Worm (Caenorhabditis elegans) whole organism, L1 larva: ENCODE results near the gene F01G4.4.

Experiments
- C04F5.9 ChIP-seq: sonication (generic microtip); optimal IDR thresholded peaks from 2 replicates; lab custom pipeline; 2016; ENCODE audit warnings: missing genetic modification characterization, missing compliant biosample characterization
- C16A3.4 ChIP-seq: fragments of 150-350 bp; optimal IDR thresholded peaks from 2 replicates; lab custom pipeline; 2014; ENCODE audit warnings: missing biosample characterization, missing genetic modification characterization
- C34B4.2 ChIP-seq: sonication (generic microtip); optimal IDR thresholded peaks from 2 replicates; lab custom pipeline; 2017; ENCODE audit warnings: mild to moderate bottlenecking, missing genetic modification characterization, missing compliant biosample characterization
- F16B12.6 ChIP-seq: fragments of 150-350 bp; optimal IDR thresholded peaks from 2 replicates; lab custom pipeline; 2014; ENCODE audit warnings: missing biosample characterization, missing genetic modification characterization
- aha-1 ChIP-seq: fragments of 150-350 bp; optimal IDR thresholded peaks from 2 replicates; lab custom pipeline; 2014; ENCODE audit warnings: missing biosample characterization, missing genetic modification characterization
- alr-1 ChIP-seq: fragments of 200-800 bp; sonication (Bioruptor generic); optimal IDR thresholded peaks from 2 replicates; lab custom pipeline; 2018; ENCODE audit warnings: borderline replicate concordance, mild to moderate bottlenecking, missing genetic modification characterization, missing compliant biosample characterization
- blmp-1 ChIP-seq: fragments of 150-350 bp; optimal IDR thresholded peaks from 2 replicates; lab custom pipeline; 2014; ENCODE audit warnings: missing biosample characterization, missing genetic modification characterization
- ceh-82 ChIP-seq, 3 experiments: fragments of 150-350 bp in 1 of 3; sonication (generic microtip) in 2 of 3; optimal IDR thresholded peaks; 2 replicates each; lab custom pipeline; 2014 to 2017; ENCODE audit warnings: missing biosample characterization in 3 of 3, missing genetic modification characterization in 3 of 3
- dpl-1 ChIP-seq, 3 experiments: fragments of 150-350 bp in 2 of 3; sonication (generic microtip) in 1 of 3; optimal IDR thresholded peaks; 2 replicates each; lab custom pipeline; 2014 to 2017; ENCODE audit warnings: missing biosample characterization in 3 of 3, missing genetic modification characterization in 3 of 3, missing genetic modification reagents in 3 of 3
- dsc-1 ChIP-seq: sonication (generic microtip); optimal IDR thresholded peaks from 2 replicates; lab custom pipeline; 2016; ENCODE audit warnings: mild to moderate bottlenecking, missing genetic modification characterization, missing compliant biosample characterization
- efl-1 ChIP-seq, 4 experiments: fragments of 150-350 bp; optimal IDR thresholded peaks in 3 of 4; peaks in 1 of 4; 1 replicate in 1 of 4; 2 replicates in 3 of 4; lab custom pipeline; 2014; ENCODE audit warnings: missing biosample characterization in 2 of 4, missing genetic modification characterization in 2 of 4, missing genetic modification reagents in 2 of 4
- egl-13 ChIP-seq: sonication (generic microtip); optimal IDR thresholded peaks from 2 replicates; lab custom pipeline; 2016; ENCODE audit warnings: missing genotype, missing genetic modification reagents, missing genetic modification characterization, missing compliant biosample characterization
- elt-2 ChIP-seq: sonication (generic microtip); optimal IDR thresholded peaks from 2 replicates; lab custom pipeline; 2016; ENCODE audit warnings: missing genetic modification characterization, mild to moderate bottlenecking, inconsistent platforms, missing compliant biosample characterization, missing genetic modification reagents
- hlh-17 ChIP-seq: fragments of 200-800 bp; sonication (Bioruptor generic); optimal IDR thresholded peaks from 2 replicates; lab custom pipeline; 2018; ENCODE audit warnings: missing genetic modification characterization, mild to moderate bottlenecking, missing compliant biosample characterization, moderate library complexity, borderline replicate concordance
- hlh-4 ChIP-seq: sonication (generic microtip); optimal IDR thresholded peaks from 2 replicates; lab custom pipeline; 2016; ENCODE audit warnings: mild to moderate bottlenecking, missing genetic modification characterization, missing compliant biosample characterization
- irx-1 ChIP-seq: sonication (generic microtip); optimal IDR thresholded peaks from 2 replicates; lab custom pipeline; 2016; ENCODE audit warnings: missing genetic modification characterization, missing compliant biosample characterization
- isw-1 ChIP-seq: fragments of 200-800 bp; sonication (Bioruptor generic); IDR thresholded peaks from 2 replicates; pipeline ENCODE4 v1.3.6; 2022; ENCODE audit warnings: missing genetic modification characterization, missing compliant biosample characterization
- lin-13 ChIP-seq: fragments of 150-350 bp; optimal IDR thresholded peaks from 2 replicates; lab custom pipeline; 2014; ENCODE audit warnings: missing biosample characterization, missing genetic modification reagents, missing genetic modification characterization
- lin-15B ChIP-seq: fragments of 150-350 bp; sonication (generic microtip); optimal IDR thresholded peaks from 3 replicates; lab custom pipeline; 2014; ENCODE audit warnings: missing biosample characterization, missing genetic modification characterization
- lin-35 ChIP-seq, 2 experiments: fragments of 150-350 bp; optimal IDR thresholded peaks; 2 replicates each; lab custom pipeline; 2014; ENCODE audit warnings: missing biosample characterization in 2 of 2, missing genetic modification characterization in 2 of 2, missing genetic modification reagents in 2 of 2
- lin-39 ChIP-seq: fragments of 150-350 bp; optimal IDR thresholded peaks from 2 replicates; lab custom pipeline; 2014; ENCODE audit warnings: missing biosample characterization, missing genetic modification reagents, missing genetic modification characterization
- lsy-2 ChIP-seq, 2 experiments: fragments of 150-350 bp; optimal IDR thresholded peaks; 2 replicates each; lab custom pipeline; 2014; ENCODE audit warnings: missing biosample characterization in 2 of 2, missing genetic modification characterization in 2 of 2
- mep-1 ChIP-seq: fragments of 150-350 bp; optimal IDR thresholded peaks from 2 replicates; lab custom pipeline; 2014; ENCODE audit warnings: missing biosample characterization, missing genetic modification characterization
- nhr-12 ChIP-seq: sonication (generic microtip); optimal IDR thresholded peaks from 2 replicates; lab custom pipeline; 2017; ENCODE audit warnings: missing biosample characterization, missing genetic modification characterization
- nhr-19 ChIP-seq: fragments of 200-800 bp; sonication (Bioruptor generic); conservative IDR thresholded peaks from 2 replicates; pipeline ENCODE4 v1.3.6; 2022; ENCODE audit warnings: missing genetic modification characterization, missing compliant biosample characterization
- nhr-20 ChIP-seq: sonication (generic microtip); optimal IDR thresholded peaks from 2 replicates; lab custom pipeline; 2016; ENCODE audit warnings: mild to moderate bottlenecking, missing genetic modification characterization, missing compliant biosample characterization
- nhr-28 ChIP-seq: fragments of 150-350 bp; optimal IDR thresholded peaks from 2 replicates; lab custom pipeline; 2014; ENCODE audit warnings: missing biosample characterization, missing genetic modification characterization
- nhr-47 ChIP-seq: sonication (generic microtip); optimal IDR thresholded peaks from 2 replicates; lab custom pipeline; 2016; ENCODE audit warnings: mild to moderate bottlenecking, missing genetic modification characterization, moderate library complexity, missing compliant biosample characterization
- nhr-71 ChIP-seq: sonication (generic microtip); optimal IDR thresholded peaks from 2 replicates; lab custom pipeline; 2016; ENCODE audit warnings: mild to moderate bottlenecking, missing genetic modification characterization, moderate library complexity, missing compliant biosample characterization
- nhr-77 ChIP-seq: fragments of 150-350 bp; optimal IDR thresholded peaks from 2 replicates; lab custom pipeline; 2014; ENCODE audit warnings: missing biosample characterization, missing genetic modification characterization
- nhr-84 ChIP-seq: sonication (generic microtip); optimal IDR thresholded peaks from 2 replicates; lab custom pipeline; 2017; ENCODE audit warnings: missing biosample characterization, missing genetic modification characterization
- nhr-85 ChIP-seq: sonication (generic microtip); peaks from one replicate; lab custom pipeline; 2016; ENCODE audit warnings: missing genetic modification characterization, inconsistent platforms, missing compliant biosample characterization
- nhr-90 ChIP-seq: sonication (generic microtip); optimal IDR thresholded peaks from 2 replicates; lab custom pipeline; 2016; ENCODE audit warnings: mild to moderate bottlenecking, missing genetic modification characterization, missing compliant biosample characterization; ENCODE audit not compliant: poor library complexity
- rnt-1 ChIP-seq: sonication (generic microtip); optimal IDR thresholded peaks from 2 replicates; lab custom pipeline; 2016; ENCODE audit warnings: mild to moderate bottlenecking, missing genetic modification characterization, moderate library complexity, missing compliant biosample characterization
- skn-1 ChIP-seq: fragments of 150-350 bp; optimal IDR thresholded peaks from 2 replicates; lab custom pipeline; 2014; ENCODE audit warnings: missing biosample characterization, missing genetic modification characterization
- snpc-4 ChIP-seq: fragments of 150-350 bp; optimal IDR thresholded peaks from 2 replicates; lab custom pipeline; 2014; ENCODE audit warnings: missing biosample characterization, missing genetic modification characterization
- snu-23 ChIP-seq: sonication (generic microtip); optimal IDR thresholded peaks from 2 replicates; lab custom pipeline; 2016; ENCODE audit warnings: missing genetic modification characterization, missing compliant biosample characterization
- sox-4 ChIP-seq: sonication (generic microtip); optimal IDR thresholded peaks from 2 replicates; lab custom pipeline; 2016; ENCODE audit warnings: missing genetic modification characterization, missing compliant biosample characterization
- swsn-7 ChIP-seq: sonication (generic microtip); optimal IDR thresholded peaks from 2 replicates; lab custom pipeline; 2016; ENCODE audit warnings: missing genetic modification characterization, missing compliant biosample characterization
- tbx-2 ChIP-seq: sonication (generic microtip); optimal IDR thresholded peaks from 2 replicates; lab custom pipeline; 2016; ENCODE audit warnings: missing genetic modification characterization, missing compliant biosample characterization
- xbp-1 ChIP-seq: sonication (generic microtip); optimal IDR thresholded peaks from 2 replicates; lab custom pipeline; 2016; ENCODE audit warnings: missing genetic modification characterization, missing compliant biosample characterization
- zag-1 ChIP-seq: fragments of 150-350 bp; optimal IDR thresholded peaks from 2 replicates; lab custom pipeline; 2014; ENCODE audit warnings: missing biosample characterization, missing genetic modification characterization
- zip-4 ChIP-seq: fragments of 200-800 bp; sonication (Bioruptor generic); optimal IDR thresholded peaks from 2 replicates; lab custom pipeline; 2018; ENCODE audit warnings: mild to moderate bottlenecking, missing genetic modification characterization, moderate library complexity, missing compliant biosample characterization
- ztf-4 ChIP-seq: fragments of 150-350 bp; optimal IDR thresholded peaks from 2 replicates; lab custom pipeline; 2014; ENCODE audit warnings: missing biosample characterization, missing genetic modification characterization

The F01G4.4 gene

ce11 chrIV:11131268-11131667 lies 11.9 kb upstream of the F01G4.4 start, which contains the start of gene ard-1:
TSS of gene ard-1 (plus strand) at chrIV:11131279.
- TF ChIP-seq sox-4: no peak
- TF ChIP-seq dpl-1 (GFP tag; optimal IDR thresholded peaks at IDR 0.05; lab: Kevin White, UChicago): no peak
- TF ChIP-seq nhr-28 (tag; lab: Kevin White, UChicago): no peak
- TF ChIP-seq skn-1 (tag; lab: Kevin White, UChicago): no peak
- TF ChIP-seq nhr-84 (tag; lab: Kevin White, UChicago): no peak
- TF ChIP-seq hlh-17: no peak
- no peak for TF ChIP-seq swsn-7 (tag; lab: Kevin White, UChicago)

DNA sequence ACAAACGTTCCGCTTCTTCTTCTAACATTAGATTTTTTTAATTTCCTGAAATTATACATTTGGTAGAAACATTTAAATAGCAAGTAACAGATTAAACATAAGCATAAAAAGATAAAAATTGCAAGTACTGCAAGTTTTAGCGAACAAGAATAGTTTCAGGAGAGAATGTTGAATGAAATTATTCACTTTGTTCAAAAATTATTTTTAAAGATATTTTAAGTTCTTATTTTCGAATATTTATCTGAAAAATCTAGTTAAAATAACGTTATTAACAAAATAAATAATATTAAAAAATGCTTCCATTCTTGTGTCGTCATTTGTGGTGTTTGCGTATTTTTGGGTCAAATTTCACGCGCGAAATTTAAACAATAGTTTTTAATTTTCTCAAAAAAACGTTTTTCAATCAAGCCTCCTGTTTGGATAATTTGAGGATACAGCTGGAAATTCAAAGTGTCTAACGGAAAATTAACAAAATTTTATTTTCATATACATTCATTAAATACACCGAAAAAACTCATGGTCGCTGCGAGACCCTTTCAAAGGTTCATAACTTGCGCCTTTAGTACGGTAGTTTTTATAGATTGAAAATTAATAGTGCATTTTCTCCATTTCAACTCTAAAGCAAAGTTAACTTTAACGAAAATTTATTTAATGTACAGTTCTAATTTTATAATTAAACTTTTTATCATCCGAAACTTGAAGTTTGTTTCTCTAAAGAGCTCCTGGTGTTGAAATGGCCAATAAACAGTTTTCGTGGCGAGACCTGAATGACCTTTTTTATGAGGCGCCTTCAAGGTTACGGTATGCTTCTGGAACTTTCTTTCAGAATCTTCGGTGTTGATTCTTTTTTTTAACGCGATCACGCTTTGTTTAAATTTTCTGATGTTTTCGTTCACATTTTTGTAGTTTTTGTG lies 574 bp upstream of the F01G4.4 start, which contains the start of gene skih-2:
skih-2 (minus strand) TSS at position 51 of the 914 bp plus-strand sequence.
- TF ChIP-seq elt-2 (tag; lab: Kevin White, UChicago) (no peak), nhr-19 (peak; percentile 68), ztf-4 (tag; lab: Kevin White, UChicago) (no peak), lsy-2 (tag; optimal IDR thresholded peaks at IDR 0.05; lab: Kevin White, UChicago) (peak; percentile 80 to 86), hlh-4 (tag; lab: Kevin White, UChicago) (no peak), isw-1 (peak; percentile 26), tbx-2 (tag; lab: Kevin White, UChicago) (peak; percentile 49), ceh-82 (tag; optimal IDR thresholded peaks at IDR 0.05; lab: Kevin White, UChicago) (peak in 2 of 3 experiments; percentile 12 to 41), lin-35 (GFP tag; optimal IDR thresholded peaks at IDR 0.05; lab: Kevin White, UChicago) (peak; percentile 94 to 95), nhr-90 (tag; lab: Kevin White, UChicago) (peak; percentile 32), zip-4 (GFP tag; lab: Kevin White, UChicago) (no peak), nhr-85 (tag; lab: Kevin White, UChicago) (peak; percentile 68), nhr-47 (tag; lab: Kevin White, UChicago) (peak; percentile 71), zag-1 (tag; lab: Kevin White, UChicago) (peak; percentile 58), nhr-12 (tag; lab: Kevin White, UChicago) (no peak), aha-1 (tag; lab: Kevin White, UChicago) (no peak), irx-1 (tag; lab: Kevin White, UChicago) (peak; percentile 40), efl-1 (optimal IDR thresholded peaks at IDR 0.05; lab: Kevin White, UChicago) (peak; percentile 85 to 93), efl-1 (GFP tag; optimal IDR thresholded peaks at IDR 0.05 in 1 of 2; lab: Kevin White, UChicago) (peak; percentile 95 to 99), dsc-1 (tag; lab: Kevin White, UChicago) (peak; percentile 37), skn-1 (tag; lab: Kevin White, UChicago) (peak; percentile 56), nhr-20 (tag; lab: Kevin White, UChicago) (peak; percentile 36), lin-13 (GFP tag; lab: Kevin White, UChicago) (no peak), lin-15B (tag; lab: Kevin White, UChicago) (peak; percentile 32), C34B4.2 (tag; lab: Kevin White, UChicago) (no peak), dpl-1 (GFP tag; optimal IDR thresholded peaks at IDR 0.05; lab: Kevin White, UChicago) (peak; percentile 92 to 95 (median 93)), rnt-1 (tag; lab: Kevin White, UChicago) (peak; percentile 18), snu-23 (GFP tag; lab: Kevin White, UChicago) (peak; percentile 55), swsn-7 (tag; lab: Kevin White, UChicago) (peak; percentile 52), alr-1 (tag; lab: Kevin White, UChicago) (no peak), nhr-77 (tag; lab: Kevin White, UChicago) (no peak), C16A3.4 (tag; lab: Kevin White, UChicago) (peak; percentile 38), C04F5.9 (tag; lab: Kevin White, UChicago) (no peak), lin-39 (peak; percentile 18), xbp-1 (tag; lab: Kevin White, UChicago) (peak; percentile 78), snpc-4 (peak; percentile 20), F16B12.6 (tag; lab: Kevin White, UChicago) (peak; percentile 88), nhr-71 (peak; percentile 64), egl-13 (tag; lab: Kevin White, UChicago) (no peak), blmp-1 (tag; lab: Kevin White, UChicago) (peak; percentile 27), mep-1 (tag; lab: Kevin White, UChicago) (peak; percentile 70)
